Worm (Caenorhabditis elegans) whole organism, L3 larva: Measurements from ENCODE around the gene Y82E9BR.6.

ENCODE experiments used
- egl-5 ChIP-seq: fragments of 150-350 bp; optimal IDR thresholded peaks from 2 replicates; lab custom pipeline; 2017; ENCODE audit warnings: missing biosample characterization, missing genetic modification reagents, missing genetic modification characterization, inconsistent platforms
- lin-15B ChIP-seq: fragments of 150-350 bp; optimal IDR thresholded peaks from 2 replicates; lab custom pipeline; 2014; ENCODE audit warnings: missing biosample characterization, missing genetic modification characterization

ce11 chrIII:1421436-1421835 is 40.4 kb downstream of the Y82E9BR.6 start:
- no peak for TF ChIP-seq lin-15B (tag; lab: Kevin White, UChicago)
- TF ChIP-seq egl-5 (tag; lab: Kevin White, UChicago): no peak
